Worm (Caenorhabditis elegans): Measurements from ENCODE around the gene lgc-58.

DNA sequence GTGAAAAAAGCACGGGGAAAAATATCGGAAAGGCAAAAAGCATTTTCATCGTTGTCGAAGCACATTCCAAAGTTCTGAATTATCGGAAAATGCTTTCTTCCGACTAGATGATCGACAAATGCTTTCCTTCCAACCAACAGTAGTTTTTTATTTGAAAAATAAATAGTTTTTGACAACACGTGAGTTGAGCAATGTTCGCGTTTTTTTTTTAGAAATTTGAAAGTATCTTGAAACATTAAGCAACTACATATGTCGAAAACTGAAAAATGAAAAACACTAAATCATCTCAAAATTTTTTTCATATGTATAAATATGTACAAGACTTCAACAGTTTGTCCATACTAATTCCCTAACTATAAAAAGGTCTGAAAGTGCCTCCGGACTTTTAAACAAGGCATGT lies 35.8 kb upstream of the lgc-58 start, which contains the start of gene hsp-25:
- no peak for TF ChIP-seq ceh-90 (tag; optimal IDR thresholded peaks at IDR 0.05)
- TF ChIP-seq tlp-1 (tag; optimal IDR thresholded peaks at IDR 0.05), result no peak
- TF ChIP-seq ztf-4 (tag; optimal IDR thresholded peaks at IDR 0.05), result no peak
- TF ChIP-seq lin-14 (GFP tag; optimal IDR thresholded peaks at IDR 0.05), result no peak
- TF ChIP-seq fos-1 (tag; optimal IDR thresholded peaks at IDR 0.05), result no peak
- TF ChIP-seq elt-3 (tag; optimal IDR thresholded peaks at IDR 0.05), result no peak
- no peak for TF ChIP-seq ama-1 (optimal IDR thresholded peaks at IDR 0.05)
- TF ChIP-seq nhr-12 (tag; optimal IDR thresholded peaks at IDR 0.05), result no peak
- TF ChIP-seq nhr-76 (tag; optimal IDR thresholded peaks at IDR 0.05), result no peak
- no peak for TF ChIP-seq zag-1 (tag; optimal IDR thresholded peaks at IDR 0.05)
- no peak for TF ChIP-seq skn-1 (tag; optimal IDR thresholded peaks at IDR 0.05)
- TF ChIP-seq nhr-237 (tag; optimal IDR thresholded peaks at IDR 0.05), result no peak
- TF ChIP-seq mep-1 (tag; optimal IDR thresholded peaks at IDR 0.05), result no peak
